Fruit fly (Drosophila melanogaster): Measurements from ENCODE around the gene stumps.

dm6 chr3R:14577803-14578493 is 931 bp downstream of the stumps start:
- TF ChIP-seq dsf (GFP tag; optimal IDR thresholded peaks at IDR 0.05; ENCODE audit: borderline replicate concordance) (no peak), N (GFP tag; optimal IDR thresholded peaks at IDR 0.05) (no peak), br (GFP tag; optimal IDR thresholded peaks at IDR 0.05) (no peak), OdsH (GFP tag; optimal IDR thresholded peaks at IDR 0.05) (no peak), psq (GFP tag; optimal IDR thresholded peaks at IDR 0.05) (no peak), jim (GFP tag; optimal IDR thresholded peaks at IDR 0.05) (no peak), pan (optimal IDR thresholded peaks at IDR 0.05) (no peak)

Data from whole organism, wandering third instar larva.